2 fruit fly cellular contexts compared by ENCODE assay signal in the genomic region with DNA sequence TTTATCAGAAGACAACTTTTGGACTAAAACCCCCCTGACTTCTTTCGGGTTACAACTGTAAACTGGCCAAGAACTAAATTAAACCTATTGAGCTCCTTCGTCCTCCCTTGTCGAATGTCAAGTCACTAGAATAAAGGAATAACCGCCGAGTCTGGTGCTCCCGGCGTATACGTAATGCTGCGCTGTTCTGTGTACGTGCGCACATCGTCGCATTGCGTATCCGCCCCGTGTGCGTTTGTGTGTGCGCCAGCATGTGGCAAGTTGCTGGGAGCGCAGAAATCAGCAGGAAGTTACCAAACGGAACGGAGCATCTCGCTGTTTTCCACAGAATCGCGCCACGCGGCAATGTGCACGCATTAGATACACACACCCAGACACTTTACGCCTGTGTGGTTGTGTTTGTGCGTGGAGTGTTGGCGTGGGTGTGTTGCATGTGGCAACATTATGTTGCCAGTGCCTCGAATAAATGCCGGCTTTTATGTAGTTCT.
A peak's percentile ranks its signal among the peaks of the same experiment; 100 is the strongest.
TF ChIP-seq lines count a peak whose summit lies in the region.

No protein-coding gene starts in this region.

- no peak for TF ChIP-seq CTCF in whole organism, embryonic (GFP tag; optimal IDR thresholded peaks at IDR 0.05; lab: Kevin White, UChicago)

TF ChIP-seq in whole organism, embryonic, 481 proteins besides CTCF, POLR2A, EP300 and RAD21:
- TF ChIP-seq Asciz (GFP tag; optimal IDR thresholded peaks at IDR 0.05; lab: Kevin White, UChicago): no peak
- TF ChIP-seq CG11504 (tag; optimal IDR thresholded peaks at IDR 0.05; lab: Kevin White, UChicago): peak; percentile 1
- no peak for TF ChIP-seq Pdp1 (GFP tag; optimal IDR thresholded peaks at IDR 0.05; lab: Kevin White, UChicago)
- TF ChIP-seq Hey (tag; optimal IDR thresholded peaks at IDR 0.05; lab: Kevin White, UChicago): no peak
- TF ChIP-seq CG6654 (GFP tag; optimal IDR thresholded peaks at IDR 0.05; lab: Kevin White, UChicago): no peak
- TF ChIP-seq CoRest (tag; optimal IDR thresholded peaks at IDR 0.05; lab: Kevin White, UChicago): no peak
- TF ChIP-seq CG7271 (tag; optimal IDR thresholded peaks at IDR 0.05; lab: Kevin White, UChicago): no peak
- no peak for TF ChIP-seq ara (GFP tag; IDR thresholded peaks at IDR 0.05; lab: Robert Waterston, UW)
- no peak for TF ChIP-seq CG18011 (GFP tag; optimal IDR thresholded peaks at IDR 0.05; lab: Kevin White, UChicago)
- 0 out of 2 replicates have a peak, but pooled peaks have one; percentile 34 for TF ChIP-seq ham (GFP tag; IDR thresholded peaks at IDR 0.05; lab: Robert Waterston, UW)
- peak; percentile 81 for TF ChIP-seq Ets65A (GFP tag; lab: Kevin White, UChicago)
- peak; percentile 66 for TF ChIP-seq abd-A (tag; optimal IDR thresholded peaks at IDR 0.05; lab: Kevin White, UChicago)
- TF ChIP-seq CG4360 (GFP tag; IDR thresholded peaks at IDR 0.05; lab: Robert Waterston, UW): no peak
- peak; percentile 86 for TF ChIP-seq CG7372 (GFP tag; IDR thresholded peaks at IDR 0.05; lab: Robert Waterston, UW)
- no peak for TF ChIP-seq CG12391 (tag; optimal IDR thresholded peaks at IDR 0.05; lab: Kevin White, UChicago)
- no peak for TF ChIP-seq vfl (GFP tag; optimal IDR thresholded peaks at IDR 0.05; lab: Kevin White, UChicago)
- TF ChIP-seq chinmo (GFP tag; IDR thresholded peaks at IDR 0.05; lab: Robert Waterston, UW; ENCODE audit: partially characterized antibody): 0 out of 4 replicates have a peak, but pooled peaks have one; percentile 14
- TF ChIP-seq CkIIα-i1 (GFP tag; IDR thresholded peaks at IDR 0.05; lab: Robert Waterston, UW): no peak
- TF ChIP-seq sob (GFP tag; IDR thresholded peaks at IDR 0.05; lab: Robert Waterston, UW): no peak
- TF ChIP-seq CG31224 (GFP tag; IDR thresholded peaks at IDR 0.05; lab: Robert Waterston, UW): peak; percentile 94

TF ChIP-seq in whole organism, prepupa, 60 proteins besides CTCF, POLR2A, EP300 and RAD21:
- TF ChIP-seq svp (GFP tag; lab: Kevin White, UChicago) (peak; percentile 20), CG7368 (GFP tag; optimal IDR thresholded peaks at IDR 0.05; lab: Kevin White, UChicago) (no peak), fd59A (GFP tag; optimal IDR thresholded peaks at IDR 0.05; lab: Kevin White, UChicago) (no peak)
